Worm (Caenorhabditis elegans) whole organism, L1 larva: ENCODE results near the gene Y43F8C.17.

Source experiments
- C16A3.4 ChIP-seq: fragments of 150-350 bp; optimal IDR thresholded peaks from 2 replicates; lab custom pipeline; 2014; ENCODE audit warnings: missing biosample characterization, missing genetic modification characterization
- F16B12.6 ChIP-seq: fragments of 150-350 bp; optimal IDR thresholded peaks from 2 replicates; lab custom pipeline; 2014; ENCODE audit warnings: missing biosample characterization, missing genetic modification characterization
- Y116A8C.19 ChIP-seq: sonication (generic microtip); optimal IDR thresholded peaks from 2 replicates; lab custom pipeline; 2016; ENCODE audit warnings: missing compliant biosample characterization, missing genetic modification characterization, borderline replicate concordance
- aha-1 ChIP-seq: fragments of 150-350 bp; optimal IDR thresholded peaks from 2 replicates; lab custom pipeline; 2014; ENCODE audit warnings: missing biosample characterization, missing genetic modification characterization
- ama-1 ChIP-seq: fragments of 150-350 bp; optimal IDR thresholded peaks from 2 replicates; lab custom pipeline; 2014
- blmp-1 ChIP-seq: fragments of 150-350 bp; optimal IDR thresholded peaks from 2 replicates; lab custom pipeline; 2014; ENCODE audit warnings: missing biosample characterization, missing genetic modification characterization
- ceh-63 ChIP-seq: fragments of 200-800 bp; sonication (Bioruptor generic); optimal IDR thresholded peaks from 2 replicates; lab custom pipeline; 2018; ENCODE audit warnings: mild to moderate bottlenecking, missing genetic modification characterization, missing compliant biosample characterization
- ceh-8 ChIP-seq: fragments of 200-800 bp; sonication (Bioruptor generic); optimal IDR thresholded peaks from 2 replicates; lab custom pipeline; 2018; ENCODE audit warnings: mild to moderate bottlenecking, missing genetic modification characterization, moderate library complexity, missing compliant biosample characterization
- ceh-90 ChIP-seq: sonication (generic microtip); optimal IDR thresholded peaks from 2 replicates; lab custom pipeline; 2016; ENCODE audit warnings: missing genetic modification characterization, missing compliant biosample characterization
- ces-1 ChIP-seq: fragments of 150-350 bp; optimal IDR thresholded peaks from 2 replicates; lab custom pipeline; 2014; ENCODE audit warnings: missing biosample characterization, missing genetic modification reagents, missing genetic modification characterization
- dpl-1 ChIP-seq, 3 experiments: fragments of 150-350 bp in 2 of 3; sonication (generic microtip) in 1 of 3; optimal IDR thresholded peaks; 2 replicates each; lab custom pipeline; 2014 to 2017; ENCODE audit warnings: missing biosample characterization in 3 of 3, missing genetic modification characterization in 3 of 3, missing genetic modification reagents in 3 of 3
- dsc-1 ChIP-seq: sonication (generic microtip); optimal IDR thresholded peaks from 2 replicates; lab custom pipeline; 2016; ENCODE audit warnings: mild to moderate bottlenecking, missing genetic modification characterization, missing compliant biosample characterization
- efl-1 ChIP-seq, 4 experiments: fragments of 150-350 bp; optimal IDR thresholded peaks in 3 of 4; peaks in 1 of 4; 1 replicate in 1 of 4; 2 replicates in 3 of 4; lab custom pipeline; 2014; ENCODE audit warnings: missing biosample characterization in 2 of 4, missing genetic modification characterization in 2 of 4, missing genetic modification reagents in 2 of 4
- egl-27 ChIP-seq, 2 experiments: fragments of 150-350 bp in 1 of 2; sonication (generic microtip); optimal IDR thresholded peaks; 3 replicates each; lab custom pipeline; 2017 to 2018; ENCODE audit warnings: missing biosample characterization in 2 of 2, missing genetic modification characterization in 2 of 2, missing genetic modification reagents in 2 of 2
- elt-2 ChIP-seq: sonication (generic microtip); optimal IDR thresholded peaks from 2 replicates; lab custom pipeline; 2016; ENCODE audit warnings: missing genetic modification characterization, mild to moderate bottlenecking, inconsistent platforms, missing compliant biosample characterization, missing genetic modification reagents
- elt-3 ChIP-seq, 6 experiments: fragments of 150-350 bp in 1 of 6; sonication (generic microtip); optimal IDR thresholded peaks; 2 replicates each; lab custom pipeline; 2017 to 2018; ENCODE audit warnings: missing biosample characterization in 6 of 6, missing genetic modification characterization in 6 of 6, inconsistent platforms in 1 of 6
- fos-1 ChIP-seq: fragments of 150-350 bp; optimal IDR thresholded peaks from 2 replicates; lab custom pipeline; 2014; ENCODE audit warnings: missing biosample characterization, missing genetic modification characterization
- hlh-17 ChIP-seq: fragments of 200-800 bp; sonication (Bioruptor generic); optimal IDR thresholded peaks from 2 replicates; lab custom pipeline; 2018; ENCODE audit warnings: missing genetic modification characterization, mild to moderate bottlenecking, missing compliant biosample characterization, moderate library complexity, borderline replicate concordance
- irx-1 ChIP-seq: sonication (generic microtip); optimal IDR thresholded peaks from 2 replicates; lab custom pipeline; 2016; ENCODE audit warnings: missing genetic modification characterization, missing compliant biosample characterization
- lin-15B ChIP-seq: fragments of 150-350 bp; sonication (generic microtip); optimal IDR thresholded peaks from 3 replicates; lab custom pipeline; 2014; ENCODE audit warnings: missing biosample characterization, missing genetic modification characterization
- lir-3 ChIP-seq: sonication (generic microtip); optimal IDR thresholded peaks from 2 replicates; lab custom pipeline; 2016; ENCODE audit warnings: mild to moderate bottlenecking, missing genetic modification characterization, moderate library complexity, missing compliant biosample characterization; ENCODE audit not compliant: poor library complexity
- lsy-2 ChIP-seq, 2 experiments: fragments of 150-350 bp; optimal IDR thresholded peaks; 2 replicates each; lab custom pipeline; 2014; ENCODE audit warnings: missing biosample characterization in 2 of 2, missing genetic modification characterization in 2 of 2
- mab-9 ChIP-seq: fragments of 200-800 bp; sonication (Bioruptor generic); IDR thresholded peaks from 2 replicates; pipeline ENCODE4 v1.3.6; 2022; ENCODE audit warnings: missing genetic modification reagents, missing genetic modification characterization, missing compliant biosample characterization
- nhr-11 ChIP-seq: fragments of 150-350 bp; optimal IDR thresholded peaks from 2 replicates; lab custom pipeline; 2014; ENCODE audit warnings: missing biosample characterization, missing genetic modification characterization
- nhr-12 ChIP-seq: sonication (generic microtip); optimal IDR thresholded peaks from 2 replicates; lab custom pipeline; 2017; ENCODE audit warnings: missing biosample characterization, missing genetic modification characterization
- nhr-237 ChIP-seq: fragments of 150-350 bp; optimal IDR thresholded peaks from 2 replicates; lab custom pipeline; 2014; ENCODE audit warnings: missing biosample characterization, missing genetic modification characterization
- nhr-76 ChIP-seq: sonication (generic microtip); optimal IDR thresholded peaks from 2 replicates; lab custom pipeline; 2017; ENCODE audit warnings: missing biosample characterization, missing genetic modification characterization
- rnt-1 ChIP-seq: sonication (generic microtip); optimal IDR thresholded peaks from 2 replicates; lab custom pipeline; 2016; ENCODE audit warnings: mild to moderate bottlenecking, missing genetic modification characterization, moderate library complexity, missing compliant biosample characterization
- snpc-4 ChIP-seq: fragments of 150-350 bp; optimal IDR thresholded peaks from 2 replicates; lab custom pipeline; 2014; ENCODE audit warnings: missing biosample characterization, missing genetic modification characterization
- snu-23 ChIP-seq: sonication (generic microtip); optimal IDR thresholded peaks from 2 replicates; lab custom pipeline; 2016; ENCODE audit warnings: missing genetic modification characterization, missing compliant biosample characterization
- swsn-7 ChIP-seq: sonication (generic microtip); optimal IDR thresholded peaks from 2 replicates; lab custom pipeline; 2016; ENCODE audit warnings: missing genetic modification characterization, missing compliant biosample characterization
- tbx-2 ChIP-seq: sonication (generic microtip); optimal IDR thresholded peaks from 2 replicates; lab custom pipeline; 2016; ENCODE audit warnings: missing genetic modification characterization, missing compliant biosample characterization
- unc-30 ChIP-seq: sonication (generic microtip); optimal IDR thresholded peaks from 2 replicates; lab custom pipeline; 2017; ENCODE audit warnings: missing biosample characterization, missing genetic modification characterization
- vab-15 ChIP-seq: sonication (generic microtip); optimal IDR thresholded peaks from 2 replicates; lab custom pipeline; 2017; ENCODE audit warnings: missing genotype, mild to moderate bottlenecking, missing genetic modification characterization, missing compliant biosample characterization
- zag-1 ChIP-seq: fragments of 150-350 bp; optimal IDR thresholded peaks from 2 replicates; lab custom pipeline; 2014; ENCODE audit warnings: missing biosample characterization, missing genetic modification characterization
- zip-4 ChIP-seq: fragments of 200-800 bp; sonication (Bioruptor generic); optimal IDR thresholded peaks from 2 replicates; lab custom pipeline; 2018; ENCODE audit warnings: mild to moderate bottlenecking, missing genetic modification characterization, moderate library complexity, missing compliant biosample characterization
- ztf-11 ChIP-seq, 2 experiments: sonication (generic microtip); optimal IDR thresholded peaks; 2 replicates each; lab custom pipeline; 2016 to 2017; ENCODE audit warnings: missing genetic modification characterization in 2 of 2, missing biosample characterization in 1 of 2, missing compliant biosample characterization in 1 of 2

The Y43F8C.17 gene

ce11 chrV:19733728-19734127 is 17.8 kb downstream of the Y43F8C.17 start:
- TF ChIP-seq snpc-4 (tag; lab: Kevin White, UChicago) (no peak), efl-1 (optimal IDR thresholded peaks at IDR 0.05; lab: Kevin White, UChicago) (no peak), efl-1 (GFP tag; optimal IDR thresholded peaks at IDR 0.05 in 1 of 2; lab: Kevin White, UChicago) (peak in 1 of 2 experiments; percentile 6)
- TF ChIP-seq, all 84 proteins: peak for 1

ce11 chrV:19737458-19737857 is 21.5 kb downstream of the Y43F8C.17 start, which contains the start of gene W04E12.7:
W04E12.7 (minus strand) TSS chrV:19737558.
- TF ChIP-seq ama-1 (lab: Kevin White, UChicago), result no peak

- TF ChIP-seq ces-1 (GFP tag; lab: Kevin White, UChicago) (no peak), Y116A8C.19 (no peak), ceh-90 (no peak), swsn-7 (tag; lab: Kevin White, UChicago) (no peak), ztf-11 (tag; optimal IDR thresholded peaks at IDR 0.05; lab: Kevin White, UChicago) (no peak), mab-9 (GFP tag; lab: Robert Waterston, UW) (no peak), zag-1 (tag; lab: Kevin White, UChicago) (no peak), elt-2 (tag; lab: Kevin White, UChicago) (no peak), zip-4 (GFP tag; lab: Kevin White, UChicago) (no peak), C16A3.4 (tag; lab: Kevin White, UChicago) (no peak), lir-3 (tag; lab: Kevin White, UChicago) (no peak), blmp-1 (tag; lab: Kevin White, UChicago) (no peak), nhr-76 (tag; lab: Kevin White, UChicago) (no peak), lsy-2 (tag; optimal IDR thresholded peaks at IDR 0.05; lab: Kevin White, UChicago) (no peak)
Measured at ce11 chrV:19738117-19738516, 22.2 kb downstream of the Y43F8C.17 start, which contains the start of gene fbxa-131. fbxa-131 (plus strand) TSS chrV:19738417.

- TF ChIP-seq fos-1 (tag; lab: Kevin White, UChicago) (no peak), dsc-1 (tag; lab: Kevin White, UChicago) (no peak), ceh-63 (GFP tag; lab: Kevin White, UChicago) (no peak), blmp-1 (tag; lab: Kevin White, UChicago) (no peak), nhr-12 (tag; lab: Kevin White, UChicago) (no peak), aha-1 (no peak), snpc-4 (tag; lab: Kevin White, UChicago) (no peak), mab-9 (GFP tag; lab: Robert Waterston, UW) (no peak), elt-3 (tag; optimal IDR thresholded peaks at IDR 0.05; lab: Kevin White, UChicago) (no peak), F16B12.6 (no peak), dpl-1 (GFP tag; optimal IDR thresholded peaks at IDR 0.05; lab: Kevin White, UChicago) (no peak), lir-3 (tag; lab: Kevin White, UChicago) (no peak), nhr-11 (tag; lab: Kevin White, UChicago) (no peak), rnt-1 (tag; lab: Kevin White, UChicago) (no peak), Y116A8C.19 (no peak), lin-15B (tag; lab: Kevin White, UChicago) (no peak), vab-15 (tag; lab: Kevin White, UChicago) (no peak), egl-27 (tag; optimal IDR thresholded peaks at IDR 0.05; lab: Kevin White, UChicago) (no peak), snu-23 (no peak), hlh-17 (GFP tag; lab: Kevin White, UChicago) (no peak)
Measured at ce11 chrV:19741034-19741433, 25.1 kb downstream of the Y43F8C.17 start, which contains the start of gene W04E12.2. W04E12.2 (minus strand) TSS chrV:19741134.

- TF ChIP-seq ceh-8, result no peak
- TF ChIP-seq tbx-2 (tag; lab: Kevin White, UChicago), result no peak
- no peak for TF ChIP-seq irx-1 (tag; lab: Kevin White, UChicago)
- TF ChIP-seq nhr-237 (tag; lab: Kevin White, UChicago), result no peak
- TF ChIP-seq unc-30, result no peak
- no peak for TF ChIP-seq nhr-11 (tag; lab: Kevin White, UChicago)
- no peak for TF ChIP-seq swsn-7 (tag; lab: Kevin White, UChicago)
- TF ChIP-seq, all 84 proteins: peak for 0
Measured at ce11 chrV:19741651-19742050, 25.7 kb downstream of the Y43F8C.17 start, which contains the start of gene W04E12.3. W04E12.3 (plus strand) TSS chrV:19741951.
